Fruit fly (Drosophila melanogaster) whole organism, prepupa: ENCODE data around the gene CG17300.

Experiments used
- CG15336 ChIP-seq: fragments of 200-800 bp; sonication (Bioruptor generic); IDR thresholded peaks from 2 replicates; pipeline ENCODE4 v1.3.6; 2022; ENCODE audit warnings: missing biosample characterization, missing genetic modification characterization
- CG31627 ChIP-seq: fragments of 200-800 bp; sonication (Bioruptor generic); optimal IDR thresholded peaks from 3 replicates; lab custom pipeline; 2016; ENCODE audit warnings: missing biosample characterization, missing genetic modification characterization
- CG32006 ChIP-seq: fragments of 200-800 bp; sonication (Bioruptor generic); optimal IDR thresholded peaks from 3 replicates; lab custom pipeline; 2017; ENCODE audit warnings: missing biosample characterization, mild to moderate bottlenecking, missing genetic modification characterization
- CG6854 ChIP-seq: fragments of 200-800 bp; sonication (Bioruptor generic); optimal IDR thresholded peaks from 2 replicates; lab custom pipeline; 2017; ENCODE audit warnings: missing biosample characterization, mild to moderate bottlenecking, missing genetic modification characterization
- Hr39 ChIP-seq: fragments of 200-800 bp; sonication (Bioruptor generic); optimal IDR thresholded peaks from 2 replicates; lab custom pipeline; 2016; ENCODE audit warnings: missing biosample characterization, missing genetic modification characterization
- Lpt ChIP-seq: fragments of 200-800 bp; sonication (Bioruptor generic); optimal IDR thresholded peaks from 3 replicates; lab custom pipeline; 2016; ENCODE audit warnings: missing biosample characterization, missing genetic modification characterization
- OdsH ChIP-seq: fragments of 200-800 bp; sonication (Bioruptor generic); optimal IDR thresholded peaks from 3 replicates; lab custom pipeline; 2016; ENCODE audit warnings: missing biosample characterization, missing genetic modification characterization
- Sox102F ChIP-seq: fragments of 200-800 bp; sonication (Bioruptor generic); optimal IDR thresholded peaks from 2 replicates; lab custom pipeline; 2016; ENCODE audit warnings: missing biosample characterization, mild to moderate bottlenecking, missing genetic modification characterization
- dac ChIP-seq: fragments of 200-800 bp; sonication (Bioruptor generic); optimal IDR thresholded peaks from 2 replicates; lab custom pipeline; 2017; ENCODE audit warnings: missing biosample characterization, mild to moderate bottlenecking, missing genetic modification characterization
- pdm3 ChIP-seq: fragments of 200-800 bp; sonication (Bioruptor generic); optimal IDR thresholded peaks from 3 replicates; lab custom pipeline; 2016; ENCODE audit warnings: missing biosample characterization, missing genetic modification characterization

DNA sequence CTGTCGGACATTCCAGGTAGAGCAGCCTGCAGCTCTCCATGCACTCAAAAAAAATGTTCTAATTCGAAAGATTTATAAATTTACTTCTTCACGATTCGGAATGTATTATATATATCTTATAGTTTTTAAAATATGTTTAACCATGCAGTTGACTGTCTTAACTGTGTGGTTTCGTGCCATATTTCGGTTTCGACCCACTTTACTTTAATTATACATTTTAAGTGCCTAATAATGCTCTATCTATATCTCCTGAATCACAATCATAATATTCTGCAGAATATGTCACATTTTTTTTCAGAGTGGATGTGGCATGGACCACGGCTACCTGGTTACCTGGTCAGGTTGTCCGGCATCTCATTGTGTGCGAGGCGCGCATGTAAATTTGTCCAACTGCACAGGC lies 37.4 kb downstream of the CG17300 start:
- TF ChIP-seq pdm3 (GFP tag; lab: Kevin White, UChicago) (no peak), dac (GFP tag; lab: Kevin White, UChicago) (no peak), CG6854 (GFP tag; lab: Kevin White, UChicago) (no peak), OdsH (no peak), Sox102F (GFP tag; lab: Kevin White, UChicago) (peak; percentile 3), CG32006 (GFP tag; lab: Kevin White, UChicago) (peak; percentile 66), CG15336 (0 out of 2 replicates have a peak, but pooled peaks have one; percentile 34), Lpt (GFP tag; lab: Kevin White, UChicago) (peak; percentile 16), Hr39 (GFP tag; lab: Kevin White, UChicago) (no peak), CG31627 (GFP tag; lab: Kevin White, UChicago) (no peak)
